Worm (Caenorhabditis elegans): ENCODE data around the gene srx-60.

Gene srx-60

ce11 chrV:7446965-7447364, 46.3 kb downstream of the srx-60 start, which contains the start of gene F25E5.5:
Gene F25E5.5 (plus strand): TSS chrV:7447265.
- no peak for TF ChIP-seq ceh-13 (GFP tag; optimal IDR thresholded peaks at IDR 0.05)

DNA sequence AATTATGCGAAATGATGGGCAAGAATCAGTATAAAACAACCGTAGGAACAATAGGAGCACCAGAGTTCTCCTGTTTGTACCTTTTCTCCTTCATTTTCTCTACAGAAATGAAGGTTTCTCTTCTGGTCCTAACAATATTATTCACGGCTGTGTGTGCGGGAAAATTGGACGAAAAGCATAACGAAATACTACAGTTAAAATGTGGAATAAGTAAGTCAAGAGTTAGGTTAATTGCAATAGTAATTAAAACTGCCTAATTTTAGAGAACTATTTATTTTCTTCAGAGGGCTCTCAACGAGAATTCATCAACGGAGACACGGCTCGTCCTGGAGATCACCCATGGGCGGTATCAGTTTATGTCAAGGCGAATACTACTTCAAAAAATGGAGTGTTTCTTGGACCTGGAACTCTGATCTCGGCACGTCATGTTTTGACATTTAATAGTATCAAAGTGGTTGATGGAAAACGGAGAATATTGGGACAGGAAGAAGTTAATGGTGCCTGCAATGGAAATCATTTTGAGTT, 48.7 kb downstream of the srx-60 start, which contains the start of gene try-12:
Gene try-12, plus strand, starts transcription at position 51 of the 525 bp plus-strand sequence.
- TF ChIP-seq scrt-1 (GFP tag; IDR thresholded peaks at IDR 0.05) (no peak), ceh-36 (tag; optimal IDR thresholded peaks at IDR 0.05) (no peak), pes-1 (GFP tag; IDR thresholded peaks at IDR 0.05) (no peak), tbx-11 (GFP tag; IDR thresholded peaks at IDR 0.05) (no peak), hmg-4 (GFP tag; optimal IDR thresholded peaks at IDR 0.05) (no peak), sea-1 (GFP tag; conservative IDR thresholded peaks at IDR 0.05) (no peak), hnd-1 (tag; optimal IDR thresholded peaks at IDR 0.05) (no peak), B0310.2 (tag; optimal IDR thresholded peaks at IDR 0.05) (no peak), aly-1 (tag; optimal IDR thresholded peaks at IDR 0.05) (no peak), ets-7 (tag; optimal IDR thresholded peaks at IDR 0.05) (no peak)

ce11 chrV:7451421-7451820, 50.7 kb downstream of the srx-60 start, which contains the start of gene try-11:
Gene try-11 (plus strand): TSS chrV:7451721.
- no peak for TF ChIP-seq pes-1 (GFP tag; IDR thresholded peaks at IDR 0.05)
